Worm (Caenorhabditis elegans): ENCODE measurements around the gene acr-2.
A peak's percentile ranks its signal among the peaks of the same experiment; 100 is the strongest.

Gene acr-2

DNA sequence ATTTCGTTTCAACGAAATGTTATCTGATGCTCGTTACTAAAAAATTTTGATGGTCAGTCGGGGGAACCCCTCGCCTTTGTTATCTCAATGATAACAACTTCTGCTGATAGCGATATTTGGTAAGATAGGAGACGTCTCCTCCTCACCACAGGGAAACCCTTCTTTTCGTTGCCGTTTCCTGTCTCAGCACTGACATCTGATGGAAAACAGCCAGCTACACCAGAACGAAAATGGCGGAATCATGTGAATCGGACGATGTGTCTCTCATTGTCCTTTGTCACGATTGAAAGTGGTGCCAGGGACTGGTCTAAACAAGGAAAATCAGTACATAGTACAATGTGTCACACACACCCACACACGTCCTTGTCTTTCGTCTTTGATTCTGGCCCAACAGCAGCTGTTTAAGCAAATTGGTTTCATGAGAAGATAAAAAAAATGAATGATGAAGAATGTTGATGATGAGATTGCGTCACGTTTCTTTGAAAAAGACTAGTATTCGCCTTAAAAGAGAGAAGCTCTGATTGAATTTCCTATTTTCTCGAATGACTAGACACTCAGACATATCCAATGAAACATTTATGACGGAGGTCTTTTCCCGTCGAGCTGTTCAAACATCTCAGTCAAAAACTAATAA lies 34.1 kb downstream of the acr-2 start:
- TF ChIP-seq M03D4.4 (tag; optimal IDR thresholded peaks at IDR 0.05), result no peak
- peak; percentile 83 for TF ChIP-seq elt-3 (tag; optimal IDR thresholded peaks at IDR 0.05)
- TF ChIP-seq ces-1 (GFP tag; optimal IDR thresholded peaks at IDR 0.05), result peak; percentile 35
- TF ChIP-seq tbx-8 (GFP tag; optimal IDR thresholded peaks at IDR 0.05), result no peak
- TF ChIP-seq unc-39 (tag; optimal IDR thresholded peaks at IDR 0.05), result no peak
- peak; percentile 9 for TF ChIP-seq elt-1 (tag; optimal IDR thresholded peaks at IDR 0.05; ENCODE audit: borderline replicate concordance, insufficient read depth)

DNA sequence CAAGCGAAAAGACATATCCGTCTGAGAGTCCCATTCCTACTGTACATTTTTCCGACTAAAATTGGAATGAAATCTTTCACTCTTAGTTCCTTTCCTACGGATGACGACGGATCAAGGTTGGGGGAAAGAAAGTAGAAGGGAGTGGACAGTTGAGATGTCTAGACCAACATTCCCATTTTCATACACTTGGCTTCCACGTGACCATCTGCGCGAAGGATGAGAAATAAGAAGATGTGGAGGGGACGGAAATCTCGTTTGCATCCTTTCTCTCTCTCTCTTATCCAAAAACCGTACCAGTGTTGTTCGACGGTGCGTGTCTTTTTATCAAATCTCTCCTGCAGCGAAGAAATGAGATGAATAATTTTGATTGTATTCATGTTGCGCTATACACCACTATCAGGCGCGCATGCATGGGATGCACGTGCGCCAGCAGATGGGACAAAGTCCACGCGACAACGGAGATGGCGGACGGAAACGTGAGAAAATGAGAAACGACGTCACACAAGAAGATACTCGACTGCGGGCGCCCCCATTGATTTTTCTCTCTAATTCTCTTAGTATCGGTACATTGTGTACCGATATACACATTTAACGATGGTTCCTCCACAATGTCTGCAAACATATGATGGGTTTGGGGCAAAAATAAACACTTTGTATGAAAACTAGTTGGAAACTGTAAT lies 35.1 kb downstream of the acr-2 start:
- peak; percentile 38 for TF ChIP-seq nhr-237 (tag; optimal IDR thresholded peaks at IDR 0.05)
- no peak for TF ChIP-seq zip-8 (tag; optimal IDR thresholded peaks at IDR 0.05)
- TF ChIP-seq pha-4 (tag; optimal IDR thresholded peaks at IDR 0.05), result peak; percentile 60
- no peak for TF ChIP-seq unc-39 (tag; optimal IDR thresholded peaks at IDR 0.05)
- peak; percentile 18 for TF ChIP-seq mls-2 (tag; optimal IDR thresholded peaks at IDR 0.05)
- no peak for TF ChIP-seq ceh-39 (tag; optimal IDR thresholded peaks at IDR 0.05)
- no peak for TF ChIP-seq tbx-8 (GFP tag; optimal IDR thresholded peaks at IDR 0.05)
- no peak for TF ChIP-seq M03D4.4 (tag; optimal IDR thresholded peaks at IDR 0.05)
- no peak for TF ChIP-seq lin-32 (GFP tag; optimal IDR thresholded peaks at IDR 0.05)
- TF ChIP-seq sptf-1 (tag; optimal IDR thresholded peaks at IDR 0.05), result no peak
- peak; percentile 43 for TF ChIP-seq hlh-1 (tag; optimal IDR thresholded peaks at IDR 0.05)
- no peak for TF ChIP-seq ceh-43 (GFP tag; optimal IDR thresholded peaks at IDR 0.05)
- peak; percentile 88 for TF ChIP-seq elt-1 (tag; optimal IDR thresholded peaks at IDR 0.05; ENCODE audit: borderline replicate concordance, insufficient read depth)
- no peak for TF ChIP-seq lsy-2 (tag; optimal IDR thresholded peaks at IDR 0.05)
- peak; percentile 55 for TF ChIP-seq ces-1 (GFP tag; optimal IDR thresholded peaks at IDR 0.05)
- peak; percentile 92 for TF ChIP-seq elt-3 (tag; optimal IDR thresholded peaks at IDR 0.05)
- no peak for TF ChIP-seq mab-5 (tag; optimal IDR thresholded peaks at IDR 0.05)
- TF ChIP-seq lin-13 (tag; optimal IDR thresholded peaks at IDR 0.05), result peak; percentile 14
- peak; percentile 22 for TF ChIP-seq sem-2 (GFP tag; optimal IDR thresholded peaks at IDR 0.05)
- peak; percentile 69 for TF ChIP-seq unc-62 (GFP tag; optimal IDR thresholded peaks at IDR 0.05)
- peak; percentile 37 for TF ChIP-seq blmp-1 (tag; optimal IDR thresholded peaks at IDR 0.05)
- TF ChIP-seq flh-1 (GFP tag; optimal IDR thresholded peaks at IDR 0.05), result no peak
- peak; percentile 58 for TF ChIP-seq unc-120 (tag; optimal IDR thresholded peaks at IDR 0.05; ENCODE audit: poor library complexity, severe bottlenecking)
- no peak for TF ChIP-seq bed-3 (GFP tag; optimal IDR thresholded peaks at IDR 0.05)
- no peak for TF ChIP-seq ceh-83 (GFP tag; optimal IDR thresholded peaks at IDR 0.05)
- TF ChIP-seq cnd-1 (tag; optimal IDR thresholded peaks at IDR 0.05), result no peak
- no peak for TF ChIP-seq drap-1 (GFP tag; optimal IDR thresholded peaks at IDR 0.05)
- no peak for TF ChIP-seq nhr-2 (tag; optimal IDR thresholded peaks at IDR 0.05)
- peak; percentile 62 for TF ChIP-seq ham-2 (GFP tag; optimal IDR thresholded peaks at IDR 0.05)
- no peak for TF ChIP-seq nhr-12 (tag; optimal IDR thresholded peaks at IDR 0.05)
- no peak for TF ChIP-seq ztf-11 (tag; optimal IDR thresholded peaks at IDR 0.05)
- TF ChIP-seq mep-1 (tag; optimal IDR thresholded peaks at IDR 0.05), result peak; percentile 35
- no peak for TF ChIP-seq snpc-4 (tag; optimal IDR thresholded peaks at IDR 0.05)
- no peak for TF ChIP-seq nhr-76 (tag; optimal IDR thresholded peaks at IDR 0.05)
- TF ChIP-seq nhr-28 (tag; optimal IDR thresholded peaks at IDR 0.05), result no peak

DNA sequence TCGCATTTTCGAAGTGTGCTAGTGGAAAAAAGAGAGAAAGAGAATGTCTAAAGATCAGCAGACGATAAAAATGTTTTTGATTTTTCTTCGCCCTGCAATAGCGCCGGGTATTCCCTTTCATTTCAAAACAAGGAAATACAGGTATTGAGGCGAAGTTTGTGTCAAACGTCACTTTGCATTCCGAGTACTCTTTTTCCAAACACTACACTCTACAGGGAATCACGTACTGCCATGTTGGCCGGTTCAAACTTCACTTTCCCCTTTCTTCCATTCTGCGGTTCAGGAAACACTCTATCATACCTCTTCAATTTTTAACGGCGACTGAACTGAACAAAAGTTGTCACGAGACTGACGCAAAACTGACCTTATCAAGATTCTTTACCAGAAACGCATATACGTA lies 36.2 kb downstream of the acr-2 start:
- TF ChIP-seq drap-1 (GFP tag; optimal IDR thresholded peaks at IDR 0.05), result no peak
- no peak for TF ChIP-seq snpc-4 (tag; optimal IDR thresholded peaks at IDR 0.05)
- TF ChIP-seq bed-3 (GFP tag; optimal IDR thresholded peaks at IDR 0.05), result no peak
- no peak for TF ChIP-seq nhr-12 (tag; optimal IDR thresholded peaks at IDR 0.05)
- no peak for TF ChIP-seq blmp-1 (tag; optimal IDR thresholded peaks at IDR 0.05)
- no peak for TF ChIP-seq sem-2 (GFP tag; optimal IDR thresholded peaks at IDR 0.05)
- no peak for TF ChIP-seq nhr-28 (tag; optimal IDR thresholded peaks at IDR 0.05)
- no peak for TF ChIP-seq unc-120 (tag; optimal IDR thresholded peaks at IDR 0.05; ENCODE audit: poor library complexity, severe bottlenecking)
- TF ChIP-seq ceh-83 (GFP tag; optimal IDR thresholded peaks at IDR 0.05), result no peak
- no peak for TF ChIP-seq zip-8 (tag; optimal IDR thresholded peaks at IDR 0.05)
- TF ChIP-seq flh-1 (GFP tag; optimal IDR thresholded peaks at IDR 0.05), result no peak
- no peak for TF ChIP-seq ham-2 (GFP tag; optimal IDR thresholded peaks at IDR 0.05)
- TF ChIP-seq mab-5 (tag; optimal IDR thresholded peaks at IDR 0.05), result no peak
- no peak for TF ChIP-seq ztf-11 (tag; optimal IDR thresholded peaks at IDR 0.05)
- TF ChIP-seq tbx-8 (GFP tag; optimal IDR thresholded peaks at IDR 0.05), result no peak
